Worm (Caenorhabditis elegans) whole organism, late embryonic: ENCODE data around the gene C01G5.9.
A peak's percentile ranks its signal among the peaks of the same experiment; 100 is the strongest.

Source experiments
- ceh-31 ChIP-seq: sonication (generic microtip); optimal IDR thresholded peaks from 2 replicates; lab custom pipeline; 2016; ENCODE audit warnings: missing genetic modification characterization, missing compliant biosample characterization
- hlh-6 ChIP-seq: sonication (generic microtip); optimal IDR thresholded peaks from 2 replicates; lab custom pipeline; 2016; ENCODE audit warnings: missing genotype, missing genetic modification characterization, missing compliant biosample characterization
- lim-6 ChIP-seq: sonication (generic microtip); optimal IDR thresholded peaks from 2 replicates; lab custom pipeline; 2016; ENCODE audit warnings: missing genetic modification characterization, missing compliant biosample characterization
- pha-2 ChIP-seq: sonication (generic microtip); optimal IDR thresholded peaks from 2 replicates; lab custom pipeline; 2017; ENCODE audit warnings: mild to moderate bottlenecking, missing genetic modification characterization, missing compliant biosample characterization
- pqm-1 ChIP-seq: sonication (generic microtip); optimal IDR thresholded peaks from 2 replicates; lab custom pipeline; 2016; ENCODE audit warnings: missing genetic modification characterization, missing compliant biosample characterization
- sdc-2 ChIP-seq: sonication (generic microtip); optimal IDR thresholded peaks from 2 replicates; lab custom pipeline; 2016; ENCODE audit warnings: missing genotype, missing genetic modification characterization, missing compliant biosample characterization
- tbx-2 ChIP-seq: sonication (generic microtip); optimal IDR thresholded peaks from 2 replicates; lab custom pipeline; 2016; ENCODE audit warnings: missing genetic modification characterization, missing compliant biosample characterization
- unc-55 ChIP-seq: sonication (generic microtip); optimal IDR thresholded peaks from 2 replicates; lab custom pipeline; 2017; ENCODE audit warnings: missing biosample characterization, missing genetic modification reagents, missing genetic modification characterization

DNA sequence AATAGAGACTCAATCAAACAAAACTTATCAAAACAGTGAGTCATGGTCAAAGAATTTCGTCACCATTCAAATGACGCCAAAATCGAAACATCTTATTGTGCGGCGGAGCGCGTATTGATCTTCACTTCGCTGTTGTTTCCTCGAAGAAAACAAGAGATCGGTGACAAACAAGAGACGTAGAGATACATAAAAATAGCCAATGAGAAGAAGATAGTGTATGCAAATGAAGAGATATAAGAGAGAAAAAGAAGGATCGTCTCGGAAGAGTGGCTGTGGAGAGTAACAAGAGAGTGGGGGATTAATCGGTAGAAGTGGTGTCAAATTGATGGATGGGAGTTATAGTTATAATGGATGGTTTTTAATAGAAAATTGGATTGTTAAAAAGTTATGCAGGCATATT, 44.9 kb upstream of the C01G5.9 start:
- no peak for TF ChIP-seq sdc-2 (tag; lab: Kevin White, UChicago)
- TF ChIP-seq ceh-31 (tag; lab: Kevin White, UChicago) = peak; percentile 51
- TF ChIP-seq unc-55 (GFP tag; lab: Kevin White, UChicago) = peak; percentile 91
- no peak for TF ChIP-seq pha-2 (tag; lab: Kevin White, UChicago)
- TF ChIP-seq lim-6 (tag; lab: Kevin White, UChicago) = no peak
- no peak for TF ChIP-seq hlh-6
- TF ChIP-seq tbx-2 = peak; percentile 60
- no peak for TF ChIP-seq pqm-1
